Fruit fly (Drosophila melanogaster): ENCODE data around the gene CG5280.

The CG5280 gene

DNA sequence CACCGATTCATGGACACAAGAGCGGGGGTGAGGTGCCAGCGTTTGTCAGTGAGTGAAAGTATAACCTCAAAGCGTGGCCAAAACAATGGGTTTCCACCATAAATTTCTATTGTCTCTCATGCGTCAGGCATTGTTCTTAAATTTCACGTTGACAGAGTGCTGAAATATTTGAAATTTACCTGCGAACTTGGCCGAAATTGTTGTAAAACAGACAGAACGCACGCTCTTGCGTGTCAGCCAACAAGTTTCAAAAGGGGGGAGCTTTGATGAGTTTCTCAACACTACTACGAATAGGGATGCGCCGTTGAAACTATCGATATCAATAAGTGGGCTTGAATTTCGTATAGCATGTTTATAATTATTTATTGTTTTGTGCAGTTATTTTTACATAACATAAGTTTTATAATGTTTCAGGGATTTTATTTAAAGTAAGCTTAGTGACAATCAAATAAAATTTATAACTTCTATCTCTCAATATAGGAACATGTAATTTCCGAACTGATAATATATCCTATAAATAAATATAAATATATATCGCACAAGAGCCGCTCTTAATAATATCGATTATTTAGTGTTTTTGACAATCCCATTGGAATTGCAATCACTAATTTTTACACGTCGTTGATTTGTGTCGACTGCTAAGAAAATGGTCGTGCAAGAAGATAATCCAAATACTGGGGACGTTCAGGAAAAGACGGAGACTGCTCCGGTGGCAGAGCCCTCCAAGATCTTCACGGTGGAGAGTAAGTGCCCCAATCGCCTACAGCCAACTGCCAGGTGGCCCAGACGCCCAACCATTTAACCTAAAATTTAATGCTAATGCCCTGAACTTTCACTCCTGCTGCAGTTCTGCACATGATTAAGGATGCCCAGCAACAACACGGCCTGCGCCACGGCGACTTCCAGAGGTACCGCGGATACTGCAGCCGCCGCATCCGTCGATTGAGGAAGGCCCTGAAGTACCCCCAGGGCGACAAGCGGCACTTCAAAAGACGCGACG, 15.2 kb downstream of the CG5280 start, which contains the start of the genes pix and Srp68 (continued):
- TF ChIP-seq CG2129 (GFP tag; IDR thresholded peaks at IDR 0.05; ENCODE audit: partially characterized antibody) (0 out of 2 replicates have a peak, but pooled peaks have one; percentile 68), CG12769 (tag; optimal IDR thresholded peaks at IDR 0.05) (no peak), cas (GFP tag; IDR thresholded peaks at IDR 0.05) (no peak), sim (GFP tag; IDR thresholded peaks at IDR 0.05) (no peak), Usf (GFP tag; optimal IDR thresholded peaks at IDR 0.05) (peak; percentile 44), CG33557 (GFP tag; optimal IDR thresholded peaks at IDR 0.05) (peak; percentile 75), trem (tag; optimal IDR thresholded peaks at IDR 0.05) (peak; percentile 85), BEAF-32 (GFP tag; optimal IDR thresholded peaks at IDR 0.05) (peak; percentile 97), CG3995 (GFP tag; optimal IDR thresholded peaks at IDR 0.05) (peak; percentile 26), Asciz (GFP tag; optimal IDR thresholded peaks at IDR 0.05) (no peak), Drgx (GFP tag; IDR thresholded peaks at IDR 0.05) (no peak), tx (GFP tag; optimal IDR thresholded peaks at IDR 0.05) (peak; percentile 33), Hr78 (GFP tag; optimal IDR thresholded peaks at IDR 0.05) (no peak), NfI (GFP tag; optimal IDR thresholded peaks at IDR 0.05) (peak; percentile 68), CG9932 (GFP tag; IDR thresholded peaks at IDR 0.05) (peak; percentile 77), MTF-1 (GFP tag; optimal IDR thresholded peaks at IDR 0.05; ENCODE audit: borderline replicate concordance) (no peak), schlank (tag; optimal IDR thresholded peaks at IDR 0.05) (no peak), CG18599 (GFP tag; optimal IDR thresholded peaks at IDR 0.05) (no peak), Dfd (GFP tag; optimal IDR thresholded peaks at IDR 0.05) (no peak), HmgD (GFP tag; optimal IDR thresholded peaks at IDR 0.05) (no peak), kni (GFP tag; optimal IDR thresholded peaks at IDR 0.05) (no peak), Jarid2 (GFP tag; optimal IDR thresholded peaks at IDR 0.05) (no peak), CG12155 (GFP tag; optimal IDR thresholded peaks at IDR 0.05) (peak; percentile 74), fd64A (GFP tag; optimal IDR thresholded peaks at IDR 0.05) (no peak), CG4730 (GFP tag; IDR thresholded peaks at IDR 0.05) (no peak), sob (GFP tag; IDR thresholded peaks at IDR 0.05) (peak; percentile 66), maf-S (GFP tag; optimal IDR thresholded peaks at IDR 0.05) (peak; percentile 56), dmrt99B (tag; optimal IDR thresholded peaks at IDR 0.05) (no peak), pb (GFP tag; optimal IDR thresholded peaks at IDR 0.05) (no peak), sima (GFP tag; optimal IDR thresholded peaks at IDR 0.05) (no peak), PHDP (tag; optimal IDR thresholded peaks at IDR 0.05) (peak; percentile 58), Ptx1 (GFP tag; IDR thresholded peaks at IDR 0.05) (peak; percentile 65), MBD-R2 (GFP tag; IDR thresholded peaks at IDR 0.05) (peak; percentile 72), ssp (GFP tag; IDR thresholded peaks at IDR 0.05) (no peak), CG15073 (GFP tag; optimal IDR thresholded peaks at IDR 0.05) (no peak), Sox102F (GFP tag; optimal IDR thresholded peaks at IDR 0.05) (no peak), tup (GFP tag; optimal IDR thresholded peaks at IDR 0.05) (no peak), CG3163 (GFP tag; optimal IDR thresholded peaks at IDR 0.05) (peak; percentile 11), CG6654 (GFP tag; optimal IDR thresholded peaks at IDR 0.05) (no peak), CG32772 (GFP tag; IDR thresholded peaks at IDR 0.05) (0 out of 2 replicates have a peak, but pooled peaks have one; percentile 14), phol (tag; optimal IDR thresholded peaks at IDR 0.05) (peak; percentile 80), Bteb2 (GFP tag; optimal IDR thresholded peaks at IDR 0.05) (peak; percentile 40), chinmo (GFP tag; IDR thresholded peaks at IDR 0.05; ENCODE audit: partially characterized antibody) (no peak), Dref (GFP tag; IDR thresholded peaks at IDR 0.05) (peak; percentile 61), eve (GFP tag; optimal IDR thresholded peaks at IDR 0.05) (no peak), zen2 (GFP tag; IDR thresholded peaks at IDR 0.05; ENCODE audit: partially characterized antibody) (peak; percentile 36; the same call in 1 of the 3 replicates), CG15514 (GFP tag; optimal IDR thresholded peaks at IDR 0.05) (peak; percentile 32)
